Worm (Caenorhabditis elegans) whole organism, L3 larva: ENCODE results near the gene srh-147.

ENCODE experiments used
- R02D3.7 ChIP-seq: fragments of 150-350 bp; optimal IDR thresholded peaks from 2 replicates; lab custom pipeline; 2014; ENCODE audit warnings: missing biosample characterization, missing genetic modification characterization
- aly-2 ChIP-seq: fragments of 150-350 bp; optimal IDR thresholded peaks from 2 replicates; lab custom pipeline; 2014; ENCODE audit warnings: missing biosample characterization, missing genetic modification characterization
- ama-1 ChIP-seq: fragments of 150-350 bp; optimal IDR thresholded peaks from 2 replicates; lab custom pipeline; 2018
- ceh-28 ChIP-seq: fragments of 150-350 bp; optimal IDR thresholded peaks from 2 replicates; lab custom pipeline; 2014; ENCODE audit warnings: missing biosample characterization, missing genetic modification reagents, missing genetic modification characterization
- ceh-82 ChIP-seq: fragments of 150-350 bp; optimal IDR thresholded peaks from 2 replicates; lab custom pipeline; 2014; ENCODE audit warnings: missing biosample characterization, missing genetic modification characterization
- ceh-9 ChIP-seq: sonication (generic microtip); optimal IDR thresholded peaks from 2 replicates; lab custom pipeline; 2018; ENCODE audit warnings: missing biosample characterization, missing genetic modification characterization
- daf-12 ChIP-seq: fragments of 150-350 bp; optimal IDR thresholded peaks from 2 replicates; lab custom pipeline; 2014; ENCODE audit warnings: missing biosample characterization, missing genetic modification reagents, missing genetic modification characterization
- egl-27 ChIP-seq: sonication (generic microtip); optimal IDR thresholded peaks from 4 replicates; lab custom pipeline; 2017; ENCODE audit warnings: missing biosample characterization, missing genetic modification reagents, missing genetic modification characterization
- egl-5 ChIP-seq: fragments of 150-350 bp; optimal IDR thresholded peaks from 2 replicates; lab custom pipeline; 2017; ENCODE audit warnings: missing biosample characterization, missing genetic modification reagents, missing genetic modification characterization, inconsistent platforms
- elt-1 ChIP-seq: fragments of 150-350 bp; optimal IDR thresholded peaks from 2 replicates; lab custom pipeline; 2014; ENCODE audit warnings: missing biosample characterization, missing genetic modification characterization
- elt-2 ChIP-seq: sonication (generic microtip); optimal IDR thresholded peaks from 2 replicates; lab custom pipeline; 2016; ENCODE audit warnings: missing genetic modification reagents, mild to moderate bottlenecking, missing genetic modification characterization, missing compliant biosample characterization
- elt-3 ChIP-seq, 3 experiments: fragments of 150-350 bp in 1 of 3; sonication (generic microtip) in 2 of 3; optimal IDR thresholded peaks; 2 replicates in 2 of 3; 4 replicates in 1 of 3; lab custom pipeline; 2014 to 2017; ENCODE audit warnings: missing biosample characterization in 3 of 3, missing genetic modification characterization in 3 of 3
- fkh-10 ChIP-seq: sonication (generic microtip); optimal IDR thresholded peaks from 2 replicates; lab custom pipeline; 2017; ENCODE audit warnings: missing biosample characterization, missing genetic modification reagents, missing genetic modification characterization
- fkh-2 ChIP-seq: fragments of 150-350 bp; optimal IDR thresholded peaks from 2 replicates; lab custom pipeline; 2014; ENCODE audit warnings: missing biosample characterization, missing genetic modification reagents, missing genetic modification characterization
- fos-1 ChIP-seq: fragments of 150-350 bp; optimal IDR thresholded peaks from 2 replicates; lab custom pipeline; 2014; ENCODE audit warnings: missing biosample characterization, missing genetic modification characterization
- hmg-11 ChIP-seq: sonication (generic microtip); optimal IDR thresholded peaks from 2 replicates; lab custom pipeline; 2016; ENCODE audit warnings: missing genetic modification characterization, missing compliant biosample characterization
- jun-1 ChIP-seq: fragments of 150-350 bp; optimal IDR thresholded peaks from 2 replicates; lab custom pipeline; 2014; ENCODE audit warnings: missing biosample characterization, missing genetic modification reagents, missing genetic modification characterization
- lin-39 ChIP-seq: fragments of 150-350 bp; optimal IDR thresholded peaks from 2 replicates; lab custom pipeline; 2018; ENCODE audit warnings: missing biosample characterization, missing genetic modification reagents, missing genetic modification characterization
- nfya-1 ChIP-seq: sonication (generic microtip); optimal IDR thresholded peaks from 2 replicates; lab custom pipeline; 2017; ENCODE audit warnings: missing genetic modification characterization, mild to moderate bottlenecking, missing compliant biosample characterization, antibody characterized with exemption, moderate library complexity; ENCODE audit not compliant: insufficient read depth
- nhr-237 ChIP-seq: fragments of 150-350 bp; optimal IDR thresholded peaks from 2 replicates; lab custom pipeline; 2014; ENCODE audit warnings: missing biosample characterization, missing genetic modification characterization
- nhr-43 ChIP-seq: sonication (generic microtip); optimal IDR thresholded peaks from 2 replicates; lab custom pipeline; 2016; ENCODE audit warnings: mild to moderate bottlenecking, missing genetic modification characterization, missing compliant biosample characterization; ENCODE audit not compliant: poor library complexity, severe bottlenecking
- nhr-67 ChIP-seq: fragments of 150-350 bp; optimal IDR thresholded peaks from 2 replicates; lab custom pipeline; 2014; ENCODE audit warnings: missing biosample characterization, missing genetic modification characterization
- nhr-76 ChIP-seq: fragments of 150-350 bp; sonication (generic microtip); optimal IDR thresholded peaks from 5 replicates; lab custom pipeline; 2014; ENCODE audit warnings: missing biosample characterization, missing genetic modification characterization
- pha-4 ChIP-seq: fragments of 150-350 bp; optimal IDR thresholded peaks from 2 replicates; lab custom pipeline; 2014; ENCODE audit warnings: missing biosample characterization, missing genetic modification reagents, missing genetic modification characterization
- pqm-1 ChIP-seq: fragments of 150-350 bp; optimal IDR thresholded peaks from 2 replicates; lab custom pipeline; 2017; ENCODE audit warnings: missing biosample characterization, missing genetic modification characterization, inconsistent platforms
- unc-39 ChIP-seq: sonication (generic microtip); optimal IDR thresholded peaks from 4 replicates; lab custom pipeline; 2017; ENCODE audit warnings: missing biosample characterization, missing genetic modification characterization
- unc-62 ChIP-seq: fragments of 150-350 bp; sonication (generic microtip); optimal IDR thresholded peaks from 4 replicates; lab custom pipeline; 2014; ENCODE audit warnings: missing biosample characterization, missing genetic modification reagents, missing genetic modification characterization

Gene srh-147

DNA sequence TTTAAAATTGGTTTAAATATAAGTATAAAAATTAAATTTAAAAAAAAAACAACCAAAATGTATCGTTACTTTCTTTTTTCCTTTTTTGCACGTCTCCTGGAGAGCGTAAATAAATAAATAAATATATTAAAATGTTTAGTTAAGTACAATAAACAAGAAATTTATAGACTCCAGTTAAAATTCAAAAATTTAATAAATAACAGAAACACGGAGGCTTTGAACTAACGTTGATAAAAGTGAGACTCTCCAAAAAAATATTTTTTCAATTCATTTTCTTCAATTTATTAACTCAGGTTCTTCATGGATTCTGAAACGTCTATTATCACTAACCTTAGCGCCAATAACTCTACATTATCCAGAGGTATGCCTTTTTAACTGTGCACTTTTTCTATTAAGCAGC, 41.6 kb upstream of the srh-147 start, which contains the start of gene T06C12.12:
Gene T06C12.12 (plus strand): TSS at position 301 of the 400 bp plus-strand sequence.
- no peak for TF ChIP-seq egl-27 (tag; lab: Kevin White, UChicago)

DNA sequence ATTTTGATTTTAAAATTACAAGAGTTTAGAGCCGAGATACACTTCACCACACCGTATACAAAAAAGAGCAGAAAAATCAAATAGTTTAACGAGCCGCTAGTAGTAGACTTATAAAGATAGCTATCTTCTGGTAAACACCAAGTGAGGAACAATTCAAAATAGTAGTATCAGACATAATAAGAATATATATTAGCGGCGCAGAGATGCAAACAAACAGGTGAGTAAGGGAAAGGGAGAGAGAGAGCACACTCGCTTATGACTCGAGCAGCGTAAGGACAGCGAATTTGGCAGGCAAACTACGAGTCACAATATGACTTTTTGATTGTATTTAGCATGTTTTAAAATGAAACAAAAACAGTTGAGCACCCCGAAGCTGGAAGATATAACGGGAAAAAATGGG, 41.2 kb upstream of the srh-147 start:
- TF ChIP-seq nhr-237 (tag; lab: Kevin White, UChicago): no peak
- no peak for TF ChIP-seq ceh-9 (tag; lab: Kevin White, UChicago)
- no peak for TF ChIP-seq elt-1 (tag; lab: Kevin White, UChicago)
- TF ChIP-seq lin-39 (tag; lab: Kevin White, UChicago): no peak
- TF ChIP-seq elt-2: peak; percentile 68
- no peak for TF ChIP-seq nhr-67 (tag; lab: Kevin White, UChicago)
- TF ChIP-seq nhr-43 (tag; lab: Kevin White, UChicago): no peak
- peak; percentile 73 for TF ChIP-seq pqm-1 (tag; lab: Kevin White, UChicago)
- peak; percentile 77 for TF ChIP-seq pha-4

DNA sequence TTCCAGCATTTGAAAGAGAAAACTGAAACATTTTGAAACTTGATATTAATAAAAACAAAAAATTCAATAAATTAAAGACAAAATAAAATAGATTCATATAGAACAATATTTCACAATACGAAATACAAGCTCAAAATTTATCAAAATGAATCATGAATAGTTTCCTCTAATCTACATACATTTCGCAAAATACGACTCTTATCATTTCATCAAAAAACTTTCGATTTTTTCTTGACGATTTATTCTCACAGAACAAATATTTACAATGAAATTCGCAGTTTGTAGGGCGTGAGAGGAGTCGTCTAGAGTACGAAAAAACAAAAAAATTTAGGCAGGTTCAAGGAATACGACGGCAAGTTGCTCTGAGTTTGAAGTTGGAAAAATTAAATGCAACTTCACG, 40.0 kb upstream of the srh-147 start:
- TF ChIP-seq R02D3.7 (tag; lab: Kevin White, UChicago) (no peak), fkh-2 (tag; lab: Kevin White, UChicago) (no peak), ama-1 (lab: Kevin White, UChicago) (no peak), aly-2 (tag; lab: Kevin White, UChicago) (no peak), pqm-1 (tag; lab: Kevin White, UChicago) (peak; percentile 57), ceh-9 (tag; lab: Kevin White, UChicago) (no peak), unc-62 (GFP tag; lab: Kevin White, UChicago) (no peak), elt-2 (peak; percentile 72), pha-4 (peak; percentile 51)

DNA sequence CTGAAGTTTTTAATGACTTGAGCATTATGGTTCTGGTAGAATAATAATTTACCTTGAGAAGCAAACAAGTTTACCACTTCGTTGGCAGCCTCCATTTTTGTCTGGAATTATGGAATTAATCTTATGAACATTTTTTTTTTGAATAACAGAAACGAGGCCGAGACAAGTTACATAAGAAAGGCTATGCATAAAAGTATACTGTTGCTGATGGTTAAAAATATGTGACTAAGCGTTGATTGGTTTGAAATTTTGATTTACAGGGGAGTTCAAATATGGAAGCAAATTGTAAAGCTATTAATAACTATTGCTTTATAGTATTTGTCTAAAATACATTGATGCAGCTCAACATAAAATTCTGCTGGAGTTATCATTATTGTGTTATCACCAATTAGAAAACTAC, 38.6 kb upstream of the srh-147 start, which contains the start of gene cgt-1:
Gene cgt-1 (minus strand): TSS at position 101 of the 400 bp plus-strand sequence.
- TF ChIP-seq hmg-11 (tag; lab: Kevin White, UChicago) (no peak), nhr-67 (tag; lab: Kevin White, UChicago) (no peak)

DNA sequence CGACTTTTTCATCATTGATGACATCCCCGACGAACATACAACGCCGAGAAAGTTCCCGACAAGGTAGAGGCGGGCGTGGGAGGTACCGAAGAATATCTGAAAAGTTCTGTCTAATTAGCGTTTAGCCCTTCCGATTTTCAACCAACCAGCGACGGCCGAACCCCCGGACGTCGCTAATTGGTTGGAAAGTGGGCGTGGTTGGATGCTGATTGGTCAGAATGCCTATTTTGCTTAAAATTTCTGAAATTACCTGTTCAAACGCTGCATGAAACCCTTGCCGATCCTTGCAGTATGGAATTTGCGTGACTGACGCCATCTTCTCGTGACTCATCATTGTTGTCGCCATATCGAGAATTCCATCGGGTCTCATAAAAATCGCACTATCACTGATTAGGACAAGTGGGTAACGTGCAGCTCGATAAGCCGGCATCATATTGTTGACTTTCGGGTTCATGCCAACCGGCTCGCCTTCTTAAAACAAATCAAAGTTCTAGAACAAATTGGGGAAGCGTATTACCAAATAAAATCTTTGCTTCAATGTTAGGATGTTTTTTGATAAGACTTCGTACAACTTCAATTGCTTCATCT, 37.7 kb upstream of the srh-147 start:
- TF ChIP-seq pha-4 (peak; percentile 16), fos-1 (tag; lab: Kevin White, UChicago) (peak; percentile 33), ceh-28 (no peak), nfya-1 (tag; lab: Kevin White, UChicago) (peak; percentile 76), elt-2 (peak; percentile 93), jun-1 (peak; percentile 70), pqm-1 (tag; lab: Kevin White, UChicago) (peak; percentile 89), egl-5 (tag; lab: Kevin White, UChicago) (no peak)

DNA sequence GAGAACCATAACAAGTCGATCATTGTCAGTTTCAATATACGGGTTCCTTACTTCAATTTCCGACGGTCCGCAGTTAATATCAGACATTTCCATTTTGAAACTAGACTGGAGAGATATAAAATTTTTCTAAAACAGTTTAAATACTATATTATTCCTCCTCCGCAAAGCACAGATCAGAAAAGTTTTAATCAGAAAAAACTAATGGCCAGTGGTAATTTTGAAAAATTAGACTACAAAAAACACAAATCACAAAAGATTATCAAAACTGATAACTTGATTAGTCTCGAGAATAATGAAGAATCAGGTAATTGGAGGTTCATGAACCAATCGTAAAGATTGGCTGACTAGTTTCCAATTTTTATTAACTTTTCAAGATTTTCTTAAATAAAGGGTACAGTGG, 35.8 kb upstream of the srh-147 start, which contains the start of gene T06C12.9:
Gene T06C12.9 (minus strand): TSS at position 101 of the 400 bp plus-strand sequence.
- TF ChIP-seq egl-27 (tag; lab: Kevin White, UChicago) (no peak), pqm-1 (tag; lab: Kevin White, UChicago) (peak; percentile 9), nhr-76 (tag; lab: Kevin White, UChicago) (no peak), nhr-67 (tag; lab: Kevin White, UChicago) (no peak), fkh-10 (GFP tag; lab: Kevin White, UChicago) (no peak), ceh-82 (tag; lab: Kevin White, UChicago) (no peak), unc-39 (no peak), aly-2 (tag; lab: Kevin White, UChicago) (no peak), pha-4 (no peak)

DNA sequence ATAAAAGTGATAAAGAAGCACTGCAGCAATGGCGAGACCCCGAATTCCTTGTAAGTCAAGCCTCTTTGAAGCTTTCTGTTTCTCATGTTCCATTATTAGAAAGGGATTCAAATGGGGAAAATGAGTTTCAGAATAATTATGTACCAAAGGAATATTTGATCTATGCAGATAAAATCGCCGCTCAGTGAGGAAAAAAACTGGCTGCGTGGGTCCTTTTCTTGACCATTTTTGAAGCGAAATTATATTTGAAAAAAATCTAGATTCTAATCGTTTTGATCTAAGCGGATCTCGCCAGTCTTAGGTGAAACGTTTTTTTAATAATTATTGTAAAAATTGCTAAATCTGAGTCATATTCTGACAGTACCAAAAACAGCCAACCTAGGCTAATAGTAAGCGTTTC, 34.6 kb upstream of the srh-147 start, which contains the start of gene oac-42:
Gene oac-42 (minus strand): TSS at position 101 of the 400 bp plus-strand sequence.
- TF ChIP-seq hmg-11 (tag; lab: Kevin White, UChicago) (no peak), ceh-82 (tag; lab: Kevin White, UChicago) (no peak), elt-2 (no peak), elt-3 (tag; optimal IDR thresholded peaks at IDR 0.05; lab: Kevin White, UChicago) (no peak), daf-12 (no peak)
